Fruit fly (Drosophila melanogaster) whole organism, embryonic: Measurements from ENCODE around the gene CG10300.

Experiments
- CG15696 ChIP-seq: fragments of 200-800 bp; sonication (Bioruptor generic); optimal IDR thresholded peaks from 2 replicates; lab custom pipeline; 2019; ENCODE audit warnings: missing biosample characterization, mild to moderate bottlenecking, missing genetic modification characterization, moderate library complexity
- CG9727 ChIP-seq: fragments of 200-800 bp; sonication (Bioruptor generic); optimal IDR thresholded peaks from 3 replicates; lab custom pipeline; 2017; ENCODE audit warnings: missing biosample characterization, mild to moderate bottlenecking, missing genetic modification characterization
- nerfin-1 ChIP-seq: fragments of 200-800 bp; sonication (Bioruptor generic); optimal IDR thresholded peaks from 3 replicates; lab custom pipeline; 2019; ENCODE audit warnings: missing biosample characterization, mild to moderate bottlenecking, missing genetic modification characterization, moderate library complexity
- ranshi ChIP-seq: fragments of 200-800 bp; sonication (Bioruptor generic); IDR thresholded peaks from 2 replicates; pipeline ENCODE4 v1.3.6; 2022; ENCODE audit warnings: missing biosample characterization, missing genetic modification characterization
- usp ChIP-seq: fragments of >200 bp; optimal IDR thresholded peaks from 2 replicates; lab custom pipeline; 2017; ENCODE audit warnings: missing biosample characterization, missing genetic modification characterization

- TF ChIP-seq usp (GFP tag; lab: Kevin White, UChicago) (no peak), nerfin-1 (tag; lab: Kevin White, UChicago) (no peak), ranshi (no peak), CG15696 (tag; lab: Kevin White, UChicago) (no peak), CG9727 (GFP tag; lab: Kevin White, UChicago) (peak; percentile 13)
These were observed 14.5 kb downstream of the CG10300 start for dm6 chr3R:23725711-23726349.
